Worm (Caenorhabditis elegans) whole organism, L4/young adult: ENCODE data around the gene osm-8.

Experiments used
- W03F9.2 ChIP-seq: fragments of 150-350 bp; optimal IDR thresholded peaks from 2 replicates; lab custom pipeline; 2014; ENCODE audit warnings: missing biosample characterization, missing genetic modification characterization
- dao-5 ChIP-seq: sonication (generic microtip); optimal IDR thresholded peaks from 2 replicates; lab custom pipeline; 2016; ENCODE audit warnings: missing genotype, missing genetic modification characterization, moderate library complexity, missing compliant biosample characterization
- him-1 ChIP-seq: sonication (generic microtip); optimal IDR thresholded peaks from 2 replicates; lab custom pipeline; 2016; ENCODE audit warnings: missing genotype, missing genetic modification reagents, missing genetic modification characterization, missing compliant biosample characterization

- TF ChIP-seq W03F9.2 (tag; lab: Kevin White, UChicago): no peak
- no peak for TF ChIP-seq him-1 (tag; lab: Kevin White, UChicago)
- TF ChIP-seq dao-5 (tag; lab: Kevin White, UChicago): no peak
These were observed 46.0 kb upstream of the osm-8 start, which contains the start of gene pde-4 for ce11 chrII:7651171-7651570.
